Worm (Caenorhabditis elegans) whole organism, mixed stage, embryonic: Measurements from ENCODE around the gene epc-1.

Experiments used
- ceh-83 ChIP-seq: fragments of 200-800 bp; sonication (Bioruptor generic); optimal IDR thresholded peaks from 2 replicates; lab custom pipeline; 2018; ENCODE audit warnings: mild to moderate bottlenecking, missing genetic modification characterization, missing compliant biosample characterization
- nhr-12 ChIP-seq: fragments of 150-350 bp; optimal IDR thresholded peaks from 2 replicates; lab custom pipeline; 2014; ENCODE audit warnings: missing biosample characterization, missing genetic modification characterization
- snpc-4 ChIP-seq: fragments of 150-350 bp; optimal IDR thresholded peaks from 2 replicates; lab custom pipeline; 2014; ENCODE audit warnings: missing biosample characterization, missing genetic modification characterization
- unc-62 ChIP-seq: fragments of 150-350 bp; optimal IDR thresholded peaks from 2 replicates; lab custom pipeline; 2014; ENCODE audit warnings: missing biosample characterization, missing genetic modification reagents, missing genetic modification characterization
- zip-8 ChIP-seq: fragments of 150-350 bp; optimal IDR thresholded peaks from 2 replicates; lab custom pipeline; 2014; ENCODE audit warnings: missing biosample characterization, missing genetic modification characterization

DNA sequence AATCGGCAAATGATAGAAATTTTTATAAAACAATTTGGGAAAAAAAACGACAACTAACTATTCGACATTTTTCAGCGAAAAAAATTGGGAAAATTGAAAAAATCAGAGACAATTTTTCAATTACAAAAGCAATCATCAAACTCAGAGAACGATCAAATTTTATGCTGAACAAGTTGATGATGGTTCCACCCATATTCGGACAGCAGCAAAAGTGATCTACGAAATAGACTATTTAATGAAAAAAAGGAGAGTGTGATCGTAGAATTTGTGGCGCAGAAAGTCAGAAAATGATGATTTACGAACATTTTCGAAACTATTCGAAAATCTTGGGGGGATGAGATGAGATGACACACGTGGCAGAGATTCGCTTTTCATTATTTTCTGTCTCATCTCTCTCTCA is 57.1 kb downstream of the epc-1 start:
- TF ChIP-seq snpc-4 (tag; lab: Kevin White, UChicago), result no peak
- TF ChIP-seq zip-8 (tag; lab: Kevin White, UChicago), result no peak
- no peak for TF ChIP-seq unc-62 (GFP tag; lab: Kevin White, UChicago)
- no peak for TF ChIP-seq ceh-83 (GFP tag; lab: Kevin White, UChicago)
- TF ChIP-seq nhr-12, result no peak
